Worm (Caenorhabditis elegans) whole organism, early embryonic: ENCODE results near the gene srj-24.

Source experiments
- hnd-1 ChIP-seq: sonication (generic microtip); optimal IDR thresholded peaks from 2 replicates; lab custom pipeline; 2016; ENCODE audit warnings: missing genetic modification characterization, missing compliant biosample characterization
- scrt-1 ChIP-seq: fragments of 200-800 bp; sonication (Bioruptor generic); IDR thresholded peaks from 2 replicates; pipeline ENCODE4 v1.3.6; 2022; ENCODE audit warnings: missing genetic modification characterization, missing compliant biosample characterization
- tra-4 ChIP-seq: sonication (generic microtip); optimal IDR thresholded peaks from 2 replicates; lab custom pipeline; 2017; ENCODE audit warnings: missing genetic modification characterization, missing compliant biosample characterization

DNA sequence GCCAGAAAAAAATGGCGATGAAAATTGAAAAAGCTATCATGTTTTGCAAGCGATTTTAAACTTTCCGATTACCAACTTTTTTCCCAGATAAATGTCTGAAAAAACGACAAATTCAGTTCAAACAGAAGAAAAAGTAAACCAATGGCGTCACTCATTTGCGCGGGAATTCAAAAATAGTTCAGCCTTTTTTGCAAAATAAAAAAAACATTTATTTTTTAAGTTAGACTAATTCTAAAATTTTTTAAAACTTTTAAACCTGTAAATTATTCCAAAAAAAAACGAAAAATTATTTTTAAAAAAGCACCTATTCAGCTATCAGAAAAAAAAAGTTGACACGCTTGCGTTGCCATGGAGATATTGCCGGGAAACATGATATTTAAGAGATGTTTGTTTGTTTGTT is 25.8 kb downstream of the srj-24 start, which contains the start of gene cyp-33C11:
- no peak for TF ChIP-seq scrt-1 (GFP tag; lab: Robert Waterston, UW)
- TF ChIP-seq tra-4 (tag; lab: Kevin White, UChicago): no peak
- no peak for TF ChIP-seq hnd-1 (tag; lab: Kevin White, UChicago)
